Worm (Caenorhabditis elegans) whole organism, L1 larva: ENCODE results near the gene dph-3.
A peak's percentile ranks its signal among the peaks of the same experiment; 100 is the strongest.

Source experiments
- C16A3.4 ChIP-seq: fragments of 150-350 bp; optimal IDR thresholded peaks from 2 replicates; lab custom pipeline; 2014; ENCODE audit warnings: missing biosample characterization, missing genetic modification characterization
- C34B4.2 ChIP-seq: sonication (generic microtip); optimal IDR thresholded peaks from 2 replicates; lab custom pipeline; 2017; ENCODE audit warnings: mild to moderate bottlenecking, missing genetic modification characterization, missing compliant biosample characterization
- Y116A8C.19 ChIP-seq: sonication (generic microtip); optimal IDR thresholded peaks from 2 replicates; lab custom pipeline; 2016; ENCODE audit warnings: missing compliant biosample characterization, missing genetic modification characterization, borderline replicate concordance
- alr-1 ChIP-seq: fragments of 200-800 bp; sonication (Bioruptor generic); optimal IDR thresholded peaks from 2 replicates; lab custom pipeline; 2018; ENCODE audit warnings: borderline replicate concordance, mild to moderate bottlenecking, missing genetic modification characterization, missing compliant biosample characterization
- ama-1 ChIP-seq: fragments of 150-350 bp; optimal IDR thresholded peaks from 2 replicates; lab custom pipeline; 2014
- blmp-1 ChIP-seq: fragments of 150-350 bp; optimal IDR thresholded peaks from 2 replicates; lab custom pipeline; 2014; ENCODE audit warnings: missing biosample characterization, missing genetic modification characterization
- ceh-82 ChIP-seq, 3 experiments: fragments of 150-350 bp in 1 of 3; sonication (generic microtip) in 2 of 3; optimal IDR thresholded peaks; 2 replicates each; lab custom pipeline; 2014 to 2017; ENCODE audit warnings: missing biosample characterization in 3 of 3, missing genetic modification characterization in 3 of 3
- dpl-1 ChIP-seq, 3 experiments: fragments of 150-350 bp in 2 of 3; sonication (generic microtip) in 1 of 3; optimal IDR thresholded peaks; 2 replicates each; lab custom pipeline; 2014 to 2017; ENCODE audit warnings: missing biosample characterization in 3 of 3, missing genetic modification characterization in 3 of 3, missing genetic modification reagents in 3 of 3
- dsc-1 ChIP-seq: sonication (generic microtip); optimal IDR thresholded peaks from 2 replicates; lab custom pipeline; 2016; ENCODE audit warnings: mild to moderate bottlenecking, missing genetic modification characterization, missing compliant biosample characterization
- efl-1 ChIP-seq, 4 experiments: fragments of 150-350 bp; optimal IDR thresholded peaks in 3 of 4; peaks in 1 of 4; 1 replicate in 1 of 4; 2 replicates in 3 of 4; lab custom pipeline; 2014; ENCODE audit warnings: missing biosample characterization in 2 of 4, missing genetic modification characterization in 2 of 4, missing genetic modification reagents in 2 of 4
- egl-13 ChIP-seq: sonication (generic microtip); optimal IDR thresholded peaks from 2 replicates; lab custom pipeline; 2016; ENCODE audit warnings: missing genotype, missing genetic modification reagents, missing genetic modification characterization, missing compliant biosample characterization
- elt-2 ChIP-seq: sonication (generic microtip); optimal IDR thresholded peaks from 2 replicates; lab custom pipeline; 2016; ENCODE audit warnings: missing genetic modification characterization, mild to moderate bottlenecking, inconsistent platforms, missing compliant biosample characterization, missing genetic modification reagents
- elt-3 ChIP-seq, 6 experiments: fragments of 150-350 bp in 1 of 6; sonication (generic microtip); optimal IDR thresholded peaks; 2 replicates each; lab custom pipeline; 2017 to 2018; ENCODE audit warnings: missing biosample characterization in 6 of 6, missing genetic modification characterization in 6 of 6, inconsistent platforms in 1 of 6
- grh-1 ChIP-seq: fragments of 200-800 bp; sonication (Bioruptor generic); IDR thresholded peaks from 2 replicates; pipeline ENCODE4 v1.3.6; 2022; ENCODE audit warnings: missing genetic modification reagents, missing genetic modification characterization, missing compliant biosample characterization
- hlh-17 ChIP-seq: fragments of 200-800 bp; sonication (Bioruptor generic); optimal IDR thresholded peaks from 2 replicates; lab custom pipeline; 2018; ENCODE audit warnings: missing genetic modification characterization, mild to moderate bottlenecking, missing compliant biosample characterization, moderate library complexity, borderline replicate concordance
- isw-1 ChIP-seq: fragments of 200-800 bp; sonication (Bioruptor generic); IDR thresholded peaks from 2 replicates; pipeline ENCODE4 v1.3.6; 2022; ENCODE audit warnings: missing genetic modification characterization, missing compliant biosample characterization
- jun-1 ChIP-seq: fragments of 150-350 bp; optimal IDR thresholded peaks from 2 replicates; lab custom pipeline; 2014; ENCODE audit warnings: missing biosample characterization, missing genetic modification reagents, missing genetic modification characterization
- lin-15B ChIP-seq: fragments of 150-350 bp; sonication (generic microtip); optimal IDR thresholded peaks from 3 replicates; lab custom pipeline; 2014; ENCODE audit warnings: missing biosample characterization, missing genetic modification characterization
- lin-35 ChIP-seq, 2 experiments: fragments of 150-350 bp; optimal IDR thresholded peaks; 2 replicates each; lab custom pipeline; 2014; ENCODE audit warnings: missing biosample characterization in 2 of 2, missing genetic modification characterization in 2 of 2, missing genetic modification reagents in 2 of 2
- lir-3 ChIP-seq: sonication (generic microtip); optimal IDR thresholded peaks from 2 replicates; lab custom pipeline; 2016; ENCODE audit warnings: mild to moderate bottlenecking, missing genetic modification characterization, moderate library complexity, missing compliant biosample characterization; ENCODE audit not compliant: poor library complexity
- lsy-2 ChIP-seq, 2 experiments: fragments of 150-350 bp; optimal IDR thresholded peaks; 2 replicates each; lab custom pipeline; 2014; ENCODE audit warnings: missing biosample characterization in 2 of 2, missing genetic modification characterization in 2 of 2
- mef-2 ChIP-seq: fragments of 150-350 bp; optimal IDR thresholded peaks from 2 replicates; lab custom pipeline; 2014; ENCODE audit warnings: missing biosample characterization, missing genetic modification characterization
- mep-1 ChIP-seq: fragments of 150-350 bp; optimal IDR thresholded peaks from 2 replicates; lab custom pipeline; 2014; ENCODE audit warnings: missing biosample characterization, missing genetic modification characterization
- nhr-11 ChIP-seq: fragments of 150-350 bp; optimal IDR thresholded peaks from 2 replicates; lab custom pipeline; 2014; ENCODE audit warnings: missing biosample characterization, missing genetic modification characterization
- nhr-12 ChIP-seq: sonication (generic microtip); optimal IDR thresholded peaks from 2 replicates; lab custom pipeline; 2017; ENCODE audit warnings: missing biosample characterization, missing genetic modification characterization
- nhr-20 ChIP-seq: sonication (generic microtip); optimal IDR thresholded peaks from 2 replicates; lab custom pipeline; 2016; ENCODE audit warnings: mild to moderate bottlenecking, missing genetic modification characterization, missing compliant biosample characterization
- nhr-237 ChIP-seq: fragments of 150-350 bp; optimal IDR thresholded peaks from 2 replicates; lab custom pipeline; 2014; ENCODE audit warnings: missing biosample characterization, missing genetic modification characterization
- nhr-47 ChIP-seq: sonication (generic microtip); optimal IDR thresholded peaks from 2 replicates; lab custom pipeline; 2016; ENCODE audit warnings: mild to moderate bottlenecking, missing genetic modification characterization, moderate library complexity, missing compliant biosample characterization
- nhr-76 ChIP-seq: sonication (generic microtip); optimal IDR thresholded peaks from 2 replicates; lab custom pipeline; 2017; ENCODE audit warnings: missing biosample characterization, missing genetic modification characterization
- nhr-84 ChIP-seq: sonication (generic microtip); optimal IDR thresholded peaks from 2 replicates; lab custom pipeline; 2017; ENCODE audit warnings: missing biosample characterization, missing genetic modification characterization
- nhr-85 ChIP-seq: sonication (generic microtip); peaks from one replicate; lab custom pipeline; 2016; ENCODE audit warnings: missing genetic modification characterization, inconsistent platforms, missing compliant biosample characterization
- pag-3 ChIP-seq: sonication (generic microtip); optimal IDR thresholded peaks from 2 replicates; lab custom pipeline; 2017; ENCODE audit warnings: missing genetic modification characterization, mild to moderate bottlenecking, missing compliant biosample characterization, antibody characterized with exemption, borderline replicate concordance; ENCODE audit not compliant: insufficient read depth
- pax-3 ChIP-seq: fragments of 200-800 bp; sonication (Bioruptor generic); optimal IDR thresholded peaks from 2 replicates; lab custom pipeline; 2018; ENCODE audit warnings: mild to moderate bottlenecking, missing genetic modification characterization, moderate library complexity, missing compliant biosample characterization
- rnt-1 ChIP-seq: sonication (generic microtip); optimal IDR thresholded peaks from 2 replicates; lab custom pipeline; 2016; ENCODE audit warnings: mild to moderate bottlenecking, missing genetic modification characterization, moderate library complexity, missing compliant biosample characterization
- sox-4 ChIP-seq: sonication (generic microtip); optimal IDR thresholded peaks from 2 replicates; lab custom pipeline; 2016; ENCODE audit warnings: missing genetic modification characterization, missing compliant biosample characterization
- sptf-1 ChIP-seq: fragments of 150-350 bp; optimal IDR thresholded peaks from 2 replicates; lab custom pipeline; 2014; ENCODE audit warnings: missing biosample characterization, missing genetic modification characterization
- unc-86 ChIP-seq: sonication (generic microtip); optimal IDR thresholded peaks from 2 replicates; lab custom pipeline; 2016; ENCODE audit warnings: missing genetic modification characterization, missing compliant biosample characterization
- unc-98 ChIP-seq: fragments of 200-800 bp; sonication (Bioruptor generic); IDR thresholded peaks from 2 replicates; pipeline ENCODE4 v1.3.6; 2022; ENCODE audit warnings: missing genetic modification characterization, missing compliant biosample characterization
- vab-15 ChIP-seq: sonication (generic microtip); optimal IDR thresholded peaks from 2 replicates; lab custom pipeline; 2017; ENCODE audit warnings: missing genotype, mild to moderate bottlenecking, missing genetic modification characterization, missing compliant biosample characterization
- zag-1 ChIP-seq: fragments of 150-350 bp; optimal IDR thresholded peaks from 2 replicates; lab custom pipeline; 2014; ENCODE audit warnings: missing biosample characterization, missing genetic modification characterization
- zip-4 ChIP-seq: fragments of 200-800 bp; sonication (Bioruptor generic); optimal IDR thresholded peaks from 2 replicates; lab custom pipeline; 2018; ENCODE audit warnings: mild to moderate bottlenecking, missing genetic modification characterization, moderate library complexity, missing compliant biosample characterization
- ztf-4 ChIP-seq: fragments of 150-350 bp; optimal IDR thresholded peaks from 2 replicates; lab custom pipeline; 2014; ENCODE audit warnings: missing biosample characterization, missing genetic modification characterization

dph-3 gene

DNA sequence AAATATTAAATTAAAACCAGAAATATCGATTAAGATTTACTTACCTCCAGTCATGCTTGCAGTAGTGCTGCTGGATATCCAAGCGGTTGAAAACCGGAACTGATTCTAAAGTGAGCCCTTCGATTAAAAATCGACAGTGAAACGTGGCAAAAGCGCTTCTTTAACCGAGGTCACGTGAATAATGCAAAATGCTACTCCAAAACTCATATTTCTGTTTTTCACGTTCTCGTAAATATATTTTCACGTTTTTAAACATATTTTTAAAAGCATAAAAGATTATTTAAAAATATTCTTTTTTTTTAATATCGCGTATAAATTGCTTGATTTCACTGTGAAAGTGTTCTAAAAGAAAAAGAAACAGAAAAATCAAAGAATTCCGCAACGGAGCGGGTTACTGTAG is 2.3 kb downstream of the dph-3 start, which contains the start of gene ant-1.3:
Gene ant-1.3, minus strand, starts transcription at position 101 of the 400 bp plus-strand sequence.
- no peak for TF ChIP-seq efl-1 (optimal IDR thresholded peaks at IDR 0.05; lab: Kevin White, UChicago)
- TF ChIP-seq efl-1 (GFP tag; optimal IDR thresholded peaks at IDR 0.05 in 1 of 2; lab: Kevin White, UChicago) = no peak
- no peak for TF ChIP-seq blmp-1
- TF ChIP-seq alr-1 = no peak
- no peak for TF ChIP-seq nhr-84 (tag; lab: Kevin White, UChicago)
- TF ChIP-seq vab-15 (tag; lab: Kevin White, UChicago) = no peak
- TF ChIP-seq nhr-85 (tag; lab: Kevin White, UChicago) = no peak
- no peak for TF ChIP-seq Y116A8C.19 (tag; lab: Kevin White, UChicago)
- TF ChIP-seq zip-4 (GFP tag; lab: Kevin White, UChicago) = no peak
- no peak for TF ChIP-seq unc-86 (tag; lab: Kevin White, UChicago)
- TF ChIP-seq isw-1 (GFP tag; lab: Robert Waterston, UW) = no peak
- TF ChIP-seq elt-2 (tag; lab: Kevin White, UChicago) = no peak
- TF ChIP-seq lir-3 (tag; lab: Kevin White, UChicago) = no peak
- no peak for TF ChIP-seq elt-3 (tag; optimal IDR thresholded peaks at IDR 0.05; lab: Kevin White, UChicago)
- no peak for TF ChIP-seq grh-1

DNA sequence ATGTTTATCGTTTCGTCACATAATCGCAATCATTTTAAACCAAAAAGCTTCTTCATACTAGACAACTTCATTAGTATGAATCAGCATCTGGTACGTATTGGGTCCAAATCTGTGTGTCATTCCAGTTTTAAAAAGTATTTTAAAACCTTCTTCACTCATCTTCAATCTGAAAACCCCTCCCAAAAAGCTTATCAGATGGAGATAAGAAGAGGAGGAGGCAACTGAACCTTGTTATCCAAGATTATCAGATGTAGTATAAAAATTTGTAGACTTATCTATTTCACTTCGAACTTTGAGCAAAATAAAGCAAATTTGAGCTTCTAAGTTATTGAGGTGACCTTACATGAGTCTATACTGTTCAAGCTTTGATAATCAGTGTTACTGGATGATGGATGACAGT is 2.9 kb downstream of the dph-3 start, which contains the start of gene nhr-38:
Gene nhr-38, plus strand, starts transcription at position 301 of the 400 bp plus-strand sequence.
- TF ChIP-seq nhr-12 (tag; lab: Kevin White, UChicago) = no peak
- no peak for TF ChIP-seq sptf-1 (tag; lab: Kevin White, UChicago)
- TF ChIP-seq nhr-237 (tag; lab: Kevin White, UChicago) = no peak
- no peak for TF ChIP-seq rnt-1
- no peak for TF ChIP-seq ama-1 (lab: Kevin White, UChicago)
- no peak for TF ChIP-seq alr-1
- peak; percentile 0 for TF ChIP-seq dsc-1 (tag; lab: Kevin White, UChicago)
- no peak for TF ChIP-seq pax-3
- TF ChIP-seq, all 84 proteins: peak for 1

- TF ChIP-seq nhr-85 (tag; lab: Kevin White, UChicago) (no peak), ztf-4 (tag; lab: Kevin White, UChicago) (no peak), mef-2 (tag; lab: Kevin White, UChicago) (no peak), pag-3 (tag; lab: Kevin White, UChicago) (no peak), jun-1 (tag; lab: Kevin White, UChicago) (no peak), sox-4 (tag; lab: Kevin White, UChicago) (no peak), C16A3.4 (no peak), lin-15B (tag; lab: Kevin White, UChicago) (no peak), lsy-2 (tag; optimal IDR thresholded peaks at IDR 0.05; lab: Kevin White, UChicago) (no peak)
Observed at ce11 chrIV:9712782-9713181, 5.8 kb downstream of the dph-3 start, which contains the start of gene K01H12.4. TSS of gene K01H12.4 (plus strand) at chrIV:9713082.

DNA sequence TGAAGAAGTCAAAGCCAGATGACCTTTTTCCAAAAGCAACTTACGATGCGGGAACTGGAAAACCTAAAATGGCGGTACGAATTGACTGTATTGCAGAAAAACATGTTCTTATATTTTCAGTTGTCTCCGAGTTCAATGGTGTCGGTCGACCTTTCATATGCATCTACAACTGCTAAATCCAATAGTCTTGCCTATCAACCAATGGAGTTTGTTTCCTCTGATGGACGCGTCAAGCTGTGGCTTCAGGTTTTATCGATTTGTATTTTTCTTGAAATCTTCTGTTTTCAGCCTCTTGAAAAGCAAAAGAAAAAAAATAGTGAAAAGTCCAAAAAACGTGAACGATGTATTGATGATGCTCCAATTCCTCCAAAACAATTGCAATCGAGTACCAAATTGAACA is 7.3 kb downstream of the dph-3 start:
- TF ChIP-seq efl-1 (optimal IDR thresholded peaks at IDR 0.05; lab: Kevin White, UChicago) = no peak
- TF ChIP-seq efl-1 (GFP tag; optimal IDR thresholded peaks at IDR 0.05 in 1 of 2; lab: Kevin White, UChicago) = peak in 1 of 2 experiments; percentile 48
- no peak for TF ChIP-seq nhr-47

- TF ChIP-seq egl-13 (tag; lab: Kevin White, UChicago) = no peak
- TF ChIP-seq grh-1 = no peak
- TF ChIP-seq nhr-85 (tag; lab: Kevin White, UChicago) = peak; percentile 59
- TF ChIP-seq ceh-82 (tag; optimal IDR thresholded peaks at IDR 0.05; lab: Kevin White, UChicago) = no peak
- no peak for TF ChIP-seq C34B4.2 (tag; lab: Kevin White, UChicago)
- TF ChIP-seq nhr-20 (tag; lab: Kevin White, UChicago) = peak; percentile 41
- TF ChIP-seq mep-1 = peak; percentile 30
- TF ChIP-seq dpl-1 (GFP tag; optimal IDR thresholded peaks at IDR 0.05; lab: Kevin White, UChicago) = no peak
- no peak for TF ChIP-seq nhr-237 (tag; lab: Kevin White, UChicago)
- no peak for TF ChIP-seq efl-1 (optimal IDR thresholded peaks at IDR 0.05; lab: Kevin White, UChicago)
- peak in 1 of 2 experiments; percentile 6 for TF ChIP-seq efl-1 (GFP tag; optimal IDR thresholded peaks at IDR 0.05 in 1 of 2; lab: Kevin White, UChicago)
- TF ChIP-seq unc-98 = no peak
- TF ChIP-seq hlh-17 (GFP tag; lab: Kevin White, UChicago) = no peak
- TF ChIP-seq lir-3 (tag; lab: Kevin White, UChicago) = no peak
- no peak for TF ChIP-seq sox-4 (tag; lab: Kevin White, UChicago)
- TF ChIP-seq lsy-2 (tag; optimal IDR thresholded peaks at IDR 0.05; lab: Kevin White, UChicago) = peak in 1 of 2 experiments; percentile 40
- no peak for TF ChIP-seq zag-1 (tag; lab: Kevin White, UChicago)
- peak in 1 of 2 experiments; percentile 50 for TF ChIP-seq lin-35 (GFP tag; optimal IDR thresholded peaks at IDR 0.05; lab: Kevin White, UChicago)
- peak in 5 of 6 experiments; percentile 49 to 81 (median 66) for TF ChIP-seq elt-3 (tag; optimal IDR thresholded peaks at IDR 0.05; lab: Kevin White, UChicago)
- TF ChIP-seq unc-86 (tag; lab: Kevin White, UChicago) = no peak
- peak; percentile 98 for TF ChIP-seq blmp-1
- TF ChIP-seq nhr-11 (tag; lab: Kevin White, UChicago) = no peak
- no peak for TF ChIP-seq nhr-76 (tag; lab: Kevin White, UChicago)
- TF ChIP-seq pax-3 = no peak
- no peak for TF ChIP-seq dsc-1 (tag; lab: Kevin White, UChicago)
Observed at ce11 chrIV:9716490-9716889, 9.5 kb downstream of the dph-3 start.
